Fruit fly (Drosophila melanogaster) whole organism, embryonic: ENCODE results near the gene srp.
A peak's percentile ranks its signal among the peaks of the same experiment; 100 is the strongest.

Experiments used
- Awh ChIP-seq: fragments of 200-800 bp; sonication (Bioruptor generic); IDR thresholded peaks from 2 replicates; pipeline ENCODE4, ENCODE4 v1.3.6; 2022; ENCODE audit warnings: missing biosample characterization, missing genetic modification characterization
- CG1024 ChIP-seq: fragments of 200-800 bp; sonication (Bioruptor generic); IDR thresholded peaks from 2 replicates; pipeline ENCODE4 v1.3.6; 2022; ENCODE audit warnings: missing biosample characterization, missing genetic modification characterization
- CG10321 ChIP-seq: fragments of 200-800 bp; sonication (Bioruptor generic); IDR thresholded peaks from 2 replicates; pipeline ENCODE4 v1.3.6; 2022; ENCODE audit warnings: missing biosample characterization, missing genetic modification characterization
- CG10654 ChIP-seq: fragments of 200-800 bp; sonication (Bioruptor generic); optimal IDR thresholded peaks from 2 replicates; lab custom pipeline; 2016; ENCODE audit warnings: missing biosample characterization, missing genetic modification characterization
- CG11398 ChIP-seq: fragments of 200-800 bp; sonication (Bioruptor generic); optimal IDR thresholded peaks from 2 replicates; lab custom pipeline; 2016; ENCODE audit warnings: missing biosample characterization, missing genetic modification characterization
- CG11504 ChIP-seq: fragments of 200-800 bp; sonication (Bioruptor generic); optimal IDR thresholded peaks from 3 replicates; lab custom pipeline; 2019; ENCODE audit warnings: missing biosample characterization, mild to moderate bottlenecking, missing genetic modification characterization, moderate library complexity
- CG11723 ChIP-seq: fragments of 200-800 bp; sonication (Bioruptor generic); optimal IDR thresholded peaks from 2 replicates; lab custom pipeline; 2017; ENCODE audit warnings: missing biosample characterization, mild to moderate bottlenecking, missing genetic modification characterization
- CG12942 ChIP-seq: fragments of 200-800 bp; sonication (Bioruptor generic); optimal IDR thresholded peaks from 3 replicates; lab custom pipeline; 2016; ENCODE audit warnings: missing biosample characterization, missing genetic modification characterization
- CG13123 ChIP-seq: fragments of 200-800 bp; sonication (Bioruptor generic); optimal IDR thresholded peaks from 2 replicates; lab custom pipeline; 2016; ENCODE audit warnings: missing biosample characterization, missing genetic modification characterization
- CG13287 ChIP-seq: fragments of 200-800 bp; sonication (Bioruptor generic); IDR thresholded peaks from 2 replicates; pipeline ENCODE4 v1.3.6; 2022; ENCODE audit warnings: missing biosample characterization, missing genetic modification characterization; ENCODE audit not compliant: partially characterized antibody
- CG13296 ChIP-seq: fragments of 200-800 bp; sonication (Bioruptor generic); optimal IDR thresholded peaks from 3 replicates; lab custom pipeline; 2018; ENCODE audit warnings: missing biosample characterization, mild to moderate bottlenecking, missing genetic modification characterization
- CG14014 ChIP-seq: fragments of 200-800 bp; sonication (Bioruptor generic); IDR thresholded peaks from 2 replicates; pipeline ENCODE4 v1.3.6; 2022; ENCODE audit warnings: missing biosample characterization, missing genetic modification characterization
- CG15269 ChIP-seq: fragments of 200-800 bp; sonication (Bioruptor generic); optimal IDR thresholded peaks from 2 replicates; lab custom pipeline; 2018; ENCODE audit warnings: missing biosample characterization, mild to moderate bottlenecking, missing genetic modification characterization, moderate library complexity
- CG17186 ChIP-seq: fragments of 200-800 bp; sonication (Bioruptor generic); optimal IDR thresholded peaks from 3 replicates; lab custom pipeline; 2017; ENCODE audit warnings: missing biosample characterization, missing genetic modification reagents, missing genetic modification characterization
- CG2116 ChIP-seq: fragments of 200-800 bp; sonication (Bioruptor generic); optimal IDR thresholded peaks from 3 replicates; lab custom pipeline; 2018; ENCODE audit warnings: missing biosample characterization, mild to moderate bottlenecking, missing genetic modification characterization
- CG2678 ChIP-seq: fragments of 200-800 bp; sonication (Bioruptor generic); optimal IDR thresholded peaks from 3 replicates; lab custom pipeline; 2019; ENCODE audit warnings: missing biosample characterization, mild to moderate bottlenecking, missing genetic modification characterization, moderate library complexity
- CG2875 ChIP-seq: fragments of 200-800 bp; sonication (Bioruptor generic); optimal IDR thresholded peaks from 2 replicates; lab custom pipeline; 2017; ENCODE audit warnings: missing biosample characterization, mild to moderate bottlenecking, missing genetic modification characterization, missing genetic modification reagents
- CG30403 ChIP-seq: fragments of 200-800 bp; sonication (Bioruptor generic); optimal IDR thresholded peaks from 3 replicates; lab custom pipeline; 2016; ENCODE audit warnings: missing biosample characterization, missing genetic modification characterization
- CG34224 ChIP-seq: fragments of 200-800 bp; sonication (Bioruptor generic); IDR thresholded peaks from 3 replicates; pipeline ENCODE4 v1.3.6; 2022; ENCODE audit warnings: missing biosample characterization, missing genetic modification characterization; ENCODE audit not compliant: partially characterized antibody
- CG34422 ChIP-seq: fragments of 200-800 bp; sonication (Bioruptor generic); IDR thresholded peaks from 3 replicates; pipeline ENCODE4 v1.3.6; 2022; ENCODE audit warnings: missing biosample characterization, missing genetic modification characterization
- CG5180 ChIP-seq: fragments of 200-800 bp; sonication (Bioruptor generic); optimal IDR thresholded peaks from 3 replicates; lab custom pipeline; 2017; ENCODE audit warnings: missing biosample characterization, missing genetic modification characterization, mild to moderate bottlenecking, moderate library complexity, missing genetic modification reagents
- CG6175 ChIP-seq: fragments of 200-800 bp; sonication (Bioruptor generic); IDR thresholded peaks from 3 replicates; pipeline ENCODE4 v1.3.6; 2022; ENCODE audit warnings: missing biosample characterization, missing genetic modification characterization
- CG6272 ChIP-seq: fragments of 200-800 bp; sonication (Bioruptor generic); IDR thresholded peaks from 2 replicates; pipeline ENCODE4 v1.3.6; 2022; ENCODE audit warnings: missing biosample characterization, missing genetic modification characterization
- CG6813 ChIP-seq: fragments of 200-800 bp; sonication (Bioruptor generic); optimal IDR thresholded peaks from 2 replicates; lab custom pipeline; 2017; ENCODE audit warnings: missing biosample characterization, missing genetic modification characterization, mild to moderate bottlenecking, moderate library complexity, missing genetic modification reagents
- CG7556 ChIP-seq: fragments of 200-800 bp; sonication (Bioruptor generic); optimal IDR thresholded peaks from 2 replicates; lab custom pipeline; 2017; ENCODE audit warnings: missing biosample characterization, mild to moderate bottlenecking, missing genetic modification characterization
- CG8944 ChIP-seq: fragments of 200-800 bp; sonication (Bioruptor generic); optimal IDR thresholded peaks from 3 replicates; lab custom pipeline; 2016; ENCODE audit warnings: missing biosample characterization, missing genetic modification characterization
- CHES-1-like ChIP-seq: fragments of 200-800 bp; sonication (Bioruptor generic); optimal IDR thresholded peaks from 2 replicates; lab custom pipeline; 2016; ENCODE audit warnings: missing biosample characterization, missing genetic modification characterization
- Chrac-16 ChIP-seq: fragments of 200-800 bp; sonication (Bioruptor generic); optimal IDR thresholded peaks from 3 replicates; lab custom pipeline; 2016; ENCODE audit warnings: missing biosample characterization, missing genetic modification characterization
- Dref ChIP-seq: fragments of 200-800 bp; sonication (Bioruptor generic); IDR thresholded peaks from 2 replicates; pipeline ENCODE4 v1.3.6; 2022; ENCODE audit warnings: missing biosample characterization, missing genetic modification characterization
- Hmr ChIP-seq: fragments of 200-800 bp; sonication (Bioruptor generic); optimal IDR thresholded peaks from 3 replicates; lab custom pipeline; 2017; ENCODE audit warnings: mild to moderate bottlenecking, missing biosample characterization, missing genetic modification reagents, missing genetic modification characterization
- Lpt ChIP-seq: fragments of >200 bp; optimal IDR thresholded peaks from 2 replicates; lab custom pipeline; 2018; ENCODE audit warnings: missing biosample characterization, missing genetic modification characterization
- NC2β ChIP-seq: fragments of 200-800 bp; sonication (Bioruptor generic); optimal IDR thresholded peaks from 2 replicates; lab custom pipeline; 2016; ENCODE audit warnings: missing biosample characterization, missing genetic modification characterization
- Rx ChIP-seq: fragments of 200-800 bp; sonication (Bioruptor generic); IDR thresholded peaks from 2 replicates; pipeline ENCODE4 v1.3.6; 2022; ENCODE audit warnings: missing biosample characterization, missing genetic modification characterization
- Six4 ChIP-seq: fragments of 200-800 bp; sonication (Bioruptor generic); optimal IDR thresholded peaks from 2 replicates; lab custom pipeline; 2016; ENCODE audit warnings: missing biosample characterization, missing genetic modification characterization
- Sry-δ ChIP-seq: fragments of 200-800 bp; sonication (Bioruptor generic); optimal IDR thresholded peaks from 2 replicates; lab custom pipeline; 2016; ENCODE audit warnings: missing biosample characterization, missing genetic modification characterization
- Xrp1 ChIP-seq: fragments of 200-800 bp; sonication (Bioruptor generic); IDR thresholded peaks from 2 replicates; pipeline ENCODE4 v1.3.6; 2022; ENCODE audit warnings: missing biosample characterization, missing genetic modification characterization
- ap ChIP-seq: fragments of 200-800 bp; sonication (Bioruptor generic); IDR thresholded peaks from 2 replicates; pipeline ENCODE4 v1.3.6; 2022; ENCODE audit warnings: missing biosample characterization, missing genetic modification characterization
- bab2 ChIP-seq: fragments of 200-800 bp; sonication (Bioruptor generic); optimal IDR thresholded peaks from 2 replicates; lab custom pipeline; 2016; ENCODE audit warnings: missing biosample characterization, missing genetic modification characterization
- cwo ChIP-seq: fragments of 200-800 bp; sonication (Bioruptor generic); optimal IDR thresholded peaks from 3 replicates; lab custom pipeline; 2017; ENCODE audit warnings: missing biosample characterization, missing genetic modification characterization, mild to moderate bottlenecking, moderate library complexity, missing genetic modification reagents
- danr ChIP-seq: fragments of 200-800 bp; sonication (Bioruptor generic); IDR thresholded peaks from 2 replicates; pipeline ENCODE4 v1.3.6; 2022; ENCODE audit warnings: missing biosample characterization, missing genetic modification characterization
- dysf ChIP-seq: fragments of 200-800 bp; sonication (Bioruptor generic); IDR thresholded peaks from 3 replicates; pipeline ENCODE4 v1.3.6; 2022; ENCODE audit warnings: missing biosample characterization, missing genetic modification characterization
- fd3F ChIP-seq: fragments of 200-800 bp; sonication (Bioruptor generic); optimal IDR thresholded peaks from 2 replicates; lab custom pipeline; 2018; ENCODE audit warnings: missing biosample characterization, mild to moderate bottlenecking, missing genetic modification characterization, moderate library complexity
- fu2 ChIP-seq: fragments of 200-800 bp; sonication (Bioruptor generic); optimal IDR thresholded peaks from 2 replicates; lab custom pipeline; 2016; ENCODE audit warnings: missing biosample characterization, missing genetic modification characterization
- hb ChIP-seq: fragments of 200-800 bp; sonication (Bioruptor generic); IDR thresholded peaks from 3 replicates; pipeline ENCODE4 v1.3.6; 2022; ENCODE audit warnings: missing biosample characterization, missing genetic modification characterization; ENCODE audit not compliant: partially characterized antibody
- kay ChIP-seq: fragments of 200-800 bp; sonication (Bioruptor generic); optimal IDR thresholded peaks from 2 replicates; lab custom pipeline; 2016; ENCODE audit warnings: missing biosample characterization, missing genetic modification characterization
- p53 ChIP-seq: fragments of 200-800 bp; sonication (Bioruptor generic); optimal IDR thresholded peaks from 2 replicates; lab custom pipeline; 2016; ENCODE audit warnings: missing biosample characterization, missing genetic modification characterization
- pho ChIP-seq: fragments of 200-800 bp; sonication (Bioruptor generic); optimal IDR thresholded peaks from 2 replicates; lab custom pipeline; 2016; ENCODE audit warnings: missing biosample characterization, missing genetic modification characterization
- shn ChIP-seq: fragments of 200-800 bp; sonication (Bioruptor generic); optimal IDR thresholded peaks from 3 replicates; lab custom pipeline; 2016; ENCODE audit warnings: missing biosample characterization, missing genetic modification characterization
- tap ChIP-seq: fragments of 200-800 bp; optimal IDR thresholded peaks from 3 replicates; lab custom pipeline; 2019; ENCODE audit warnings: missing biosample characterization, mild to moderate bottlenecking, missing genetic modification characterization, moderate library complexity
- tx ChIP-seq: fragments of 200-800 bp; sonication (Bioruptor generic); optimal IDR thresholded peaks from 2 replicates; lab custom pipeline; 2016; ENCODE audit warnings: missing biosample characterization, missing genetic modification characterization
- zf30C ChIP-seq: fragments of 200-800 bp; sonication (Bioruptor generic); optimal IDR thresholded peaks from 3 replicates; lab custom pipeline; 2018; ENCODE audit warnings: missing biosample characterization, mild to moderate bottlenecking, missing genetic modification characterization

Gene srp

dm6 chr3R:15963690-15964281 lies 22.2 kb upstream of the srp start, which contains the start of the genes CG4287 and CG5516 (continued):
- TF ChIP-seq Chrac-16 (GFP tag; lab: Kevin White, UChicago) (peak; percentile 28), CG2875 (no peak), Sry-δ (GFP tag; lab: Kevin White, UChicago) (peak; percentile 56), CG11723 (no peak), fu2 (GFP tag; lab: Kevin White, UChicago) (peak; percentile 24), CG10654 (no peak), tap (no peak), CG2116 (GFP tag; lab: Kevin White, UChicago) (peak; percentile 92), CG11504 (tag; lab: Kevin White, UChicago) (no peak), p53 (no peak), Rx (GFP tag; lab: Robert Waterston, UW) (no peak), Hmr (GFP tag; lab: Kevin White, UChicago) (no peak), CG13287 (GFP tag; lab: Robert Waterston, UW) (peak; percentile 63), tx (GFP tag; lab: Kevin White, UChicago) (no peak), CG1024 (no peak), cwo (GFP tag; lab: Kevin White, UChicago) (no peak), CG11398 (no peak), CG2678 (tag; lab: Kevin White, UChicago) (no peak), Xrp1 (GFP tag; lab: Robert Waterston, UW) (0 out of 2 replicates have a peak, but pooled peaks have one; percentile 19), zf30C (GFP tag; lab: Kevin White, UChicago) (no peak), Six4 (GFP tag; lab: Kevin White, UChicago) (no peak), dysf (GFP tag; lab: Robert Waterston, UW) (no peak), CHES-1-like (GFP tag; lab: Kevin White, UChicago) (peak; percentile 23), CG17186 (GFP tag; lab: Kevin White, UChicago) (no peak), kay (GFP tag; lab: Kevin White, UChicago) (peak; percentile 39), CG34224 (GFP tag; lab: Robert Waterston, UW) (no peak; the same call in 2 of the 3 replicates), CG34422 (GFP tag; lab: Robert Waterston, UW) (no peak; the same call in 2 of the 3 replicates), bab2 (no peak), CG5180 (GFP tag; lab: Kevin White, UChicago) (no peak), Awh (GFP tag; lab: Robert Waterston, UW) (no peak), NC2β (GFP tag; lab: Kevin White, UChicago) (no peak), CG6272 (GFP tag; lab: Robert Waterston, UW) (no peak), CG15269 (tag; lab: Kevin White, UChicago) (no peak), shn (no peak), CG8944 (GFP tag; lab: Kevin White, UChicago) (no peak), CG13296 (GFP tag; lab: Kevin White, UChicago) (no peak), CG12942 (peak; percentile 17), Lpt (no peak), hb (GFP tag; lab: Robert Waterston, UW) (no peak), CG30403 (GFP tag; lab: Kevin White, UChicago) (peak; percentile 38), Dref (GFP tag; lab: Robert Waterston, UW) (peak; percentile 72), CG14014 (GFP tag; lab: Robert Waterston, UW) (no peak), CG13123 (no peak), CG6175 (no peak), danr (no peak), CG6813 (no peak), fd3F (GFP tag; lab: Kevin White, UChicago) (no peak), pho (GFP tag; lab: Kevin White, UChicago) (no peak), CG10321 (GFP tag; lab: Robert Waterston, UW) (no peak), ap (no peak), CG7556 (GFP tag; lab: Kevin White, UChicago) (no peak)
